Fruit fly (Drosophila melanogaster): ENCODE data around the gene moi.

The moi gene

dm6 chr3R:18245044-18245596 is 10.2 kb upstream of the moi start:
- no peak for TF ChIP-seq CG4730 (GFP tag; IDR thresholded peaks at IDR 0.05)
- TF ChIP-seq CG4282 (GFP tag; optimal IDR thresholded peaks at IDR 0.05): no peak
- peak; percentile 17; the same call in 1 of the 2 replicates for TF ChIP-seq ap (GFP tag; IDR thresholded peaks at IDR 0.05)
- no peak for TF ChIP-seq fd64A (GFP tag; optimal IDR thresholded peaks at IDR 0.05)
- TF ChIP-seq ci (GFP tag; IDR thresholded peaks at IDR 0.05): 0 out of 3 replicates have a peak, but pooled peaks have one; percentile 32
- no peak for TF ChIP-seq CG5953 (GFP tag; IDR thresholded peaks at IDR 0.05)
- 0 out of 2 replicates have a peak, but pooled peaks have one; percentile 14 for TF ChIP-seq nerfin-2 (GFP tag; IDR thresholded peaks at IDR 0.05; ENCODE audit: partially characterized antibody)
- 0 out of 2 replicates have a peak, but pooled peaks have one; percentile 3 for TF ChIP-seq CG16779 (GFP tag; IDR thresholded peaks at IDR 0.05)
- no peak for TF ChIP-seq p53 (GFP tag; optimal IDR thresholded peaks at IDR 0.05)
- TF ChIP-seq CG11695 (GFP tag; IDR thresholded peaks at IDR 0.05): 0 out of 3 replicates have a peak, but pooled peaks have one; percentile 19
- no peak for TF ChIP-seq Meics (GFP tag; optimal IDR thresholded peaks at IDR 0.05)
- no peak for TF ChIP-seq nau (GFP tag; optimal IDR thresholded peaks at IDR 0.05)
- TF ChIP-seq ewg (GFP tag; optimal IDR thresholded peaks at IDR 0.05): peak; percentile 53
- TF ChIP-seq CG4424 (GFP tag; optimal IDR thresholded peaks at IDR 0.05): no peak
- no peak for TF ChIP-seq maf-S (GFP tag; optimal IDR thresholded peaks at IDR 0.05)
- TF ChIP-seq sd (tag; optimal IDR thresholded peaks at IDR 0.05): peak; percentile 67
- TF ChIP-seq Ssrp (tag; optimal IDR thresholded peaks at IDR 0.05): peak; percentile 0
- TF ChIP-seq cg (GFP tag; optimal IDR thresholded peaks at IDR 0.05): peak; percentile 35
- no peak for TF ChIP-seq Poxn (GFP tag; IDR thresholded peaks at IDR 0.05)
- no peak for TF ChIP-seq salm (tag; optimal IDR thresholded peaks at IDR 0.05)
- peak; percentile 74 for TF ChIP-seq pros (GFP tag; optimal IDR thresholded peaks at IDR 0.05)
- no peak for TF ChIP-seq CG10654 (GFP tag; optimal IDR thresholded peaks at IDR 0.05)
- TF ChIP-seq hkb (optimal IDR thresholded peaks at IDR 0.05): no peak
- peak; percentile 23; the same call in 1 of the 2 replicates for TF ChIP-seq hkb (GFP tag; IDR thresholded peaks at IDR 0.05)
- peak; percentile 29 for TF ChIP-seq Ets65A (GFP tag)
- peak; percentile 98 for TF ChIP-seq nerfin-1 (tag; optimal IDR thresholded peaks at IDR 0.05)
- TF ChIP-seq CG3847 (GFP tag; IDR thresholded peaks at IDR 0.05): no peak
- TF ChIP-seq cas (GFP tag; IDR thresholded peaks at IDR 0.05): no peak
- TF ChIP-seq sqz (GFP tag; optimal IDR thresholded peaks at IDR 0.05): peak; percentile 17
- TF ChIP-seq en (GFP tag; optimal IDR thresholded peaks at IDR 0.05): no peak
- no peak for TF ChIP-seq Dref (GFP tag; IDR thresholded peaks at IDR 0.05)
- TF ChIP-seq kah (GFP tag; optimal IDR thresholded peaks at IDR 0.05): no peak
- TF ChIP-seq seq (GFP tag; IDR thresholded peaks at IDR 0.05): peak; percentile 16; the same call in 1 of the 2 replicates
- TF ChIP-seq sob (GFP tag; IDR thresholded peaks at IDR 0.05): 0 out of 2 replicates have a peak, but pooled peaks have one; percentile 6
- no peak for TF ChIP-seq CG30020 (tag; optimal IDR thresholded peaks at IDR 0.05)
- TF ChIP-seq CG2120 (GFP tag; optimal IDR thresholded peaks at IDR 0.05): no peak
- no peak for TF ChIP-seq tio (GFP tag; optimal IDR thresholded peaks at IDR 0.05)
- TF ChIP-seq CG15696 (tag; optimal IDR thresholded peaks at IDR 0.05): no peak
- TF ChIP-seq ttk (GFP tag; IDR thresholded peaks at IDR 0.05): 0 out of 2 replicates have a peak, but pooled peaks have one; percentile 17
- TF ChIP-seq CG18011 (GFP tag; optimal IDR thresholded peaks at IDR 0.05): no peak
- no peak for TF ChIP-seq Doc3 (GFP tag; IDR thresholded peaks at IDR 0.05; ENCODE audit: partially characterized antibody)
- TF ChIP-seq lab (GFP tag; optimal IDR thresholded peaks at IDR 0.05): peak; percentile 32

All from whole organism, embryonic.